Worm (Caenorhabditis elegans) whole organism, L3 larva: ENCODE results near the gene srz-5.

Experiments used
- fos-1 ChIP-seq: fragments of 150-350 bp; optimal IDR thresholded peaks from 2 replicates; lab custom pipeline; 2014; ENCODE audit warnings: missing biosample characterization, missing genetic modification characterization
- lin-15B ChIP-seq: fragments of 150-350 bp; optimal IDR thresholded peaks from 2 replicates; lab custom pipeline; 2014; ENCODE audit warnings: missing biosample characterization, missing genetic modification characterization

ce11 chrII:3546381-3546931 lies 31.9 kb upstream of the srz-5 start, which contains the start of gene apd-3:
- TF ChIP-seq fos-1 (tag; lab: Kevin White, UChicago) (no peak), lin-15B (tag; lab: Kevin White, UChicago) (no peak)
